Fruit fly (Drosophila melanogaster): ENCODE data around the gene Septin1.

Septin1 gene

dm6 chrX:21357810-21358671, at the start of gene Septin1 (continued):
- TF ChIP-seq CG5180 (GFP tag; optimal IDR thresholded peaks at IDR 0.05) = no peak
- peak; percentile 13 for TF ChIP-seq pita (GFP tag; optimal IDR thresholded peaks at IDR 0.05)
- no peak for TF ChIP-seq Dfd (GFP tag; optimal IDR thresholded peaks at IDR 0.05)
- no peak for TF ChIP-seq Fer2 (tag; optimal IDR thresholded peaks at IDR 0.05)
- no peak for TF ChIP-seq CG10543 (GFP tag; optimal IDR thresholded peaks at IDR 0.05)
- no peak for TF ChIP-seq hbn (GFP tag; IDR thresholded peaks at IDR 0.05; ENCODE audit: partially characterized antibody)
- no peak for TF ChIP-seq CG13424 (tag; optimal IDR thresholded peaks at IDR 0.05)
- no peak for TF ChIP-seq CG31441 (GFP tag; IDR thresholded peaks at IDR 0.05)
- TF ChIP-seq eyg (GFP tag; optimal IDR thresholded peaks at IDR 0.05) = no peak
- no peak for TF ChIP-seq CG17568 (GFP tag; optimal IDR thresholded peaks at IDR 0.05)
- peak; percentile 10 for TF ChIP-seq Nf-YC (tag; optimal IDR thresholded peaks at IDR 0.05)
- no peak for TF ChIP-seq CG16813 (GFP tag; IDR thresholded peaks at IDR 0.05; ENCODE audit: partially characterized antibody)
- no peak for TF ChIP-seq CG18476 (GFP tag; optimal IDR thresholded peaks at IDR 0.05)
- TF ChIP-seq bab2 (GFP tag; optimal IDR thresholded peaks at IDR 0.05) = no peak
- TF ChIP-seq fu2 (GFP tag; optimal IDR thresholded peaks at IDR 0.05) = no peak
- TF ChIP-seq fd3F (GFP tag; optimal IDR thresholded peaks at IDR 0.05) = no peak
- TF ChIP-seq wek (GFP tag; optimal IDR thresholded peaks at IDR 0.05) = no peak
- TF ChIP-seq Hr3 (GFP tag; optimal IDR thresholded peaks at IDR 0.05) = no peak
- no peak for TF ChIP-seq Sry-β (GFP tag; optimal IDR thresholded peaks at IDR 0.05)
- no peak for TF ChIP-seq Awh (GFP tag; IDR thresholded peaks at IDR 0.05)
- TF ChIP-seq CG10959 (GFP tag; IDR thresholded peaks at IDR 0.05) = no peak
- TF ChIP-seq Ssrp (tag; optimal IDR thresholded peaks at IDR 0.05) = no peak
- TF ChIP-seq E2f2 (GFP tag; IDR thresholded peaks at IDR 0.05) = peak; percentile 83
- no peak for TF ChIP-seq rib (GFP tag; IDR thresholded peaks at IDR 0.05)
- TF ChIP-seq CG14710 (tag; optimal IDR thresholded peaks at IDR 0.05) = peak; percentile 57
- TF ChIP-seq CG12071 (GFP tag; optimal IDR thresholded peaks at IDR 0.05) = no peak
- no peak for TF ChIP-seq Sry-δ (GFP tag; optimal IDR thresholded peaks at IDR 0.05)
- TF ChIP-seq fd102C (GFP tag; optimal IDR thresholded peaks at IDR 0.05) = no peak
- TF ChIP-seq CG9932 (GFP tag; IDR thresholded peaks at IDR 0.05) = no peak
- TF ChIP-seq HLH4C (GFP tag; IDR thresholded peaks at IDR 0.05; ENCODE audit: partially characterized antibody) = no peak
- peak; percentile 47 for TF ChIP-seq CG15601 (tag; optimal IDR thresholded peaks at IDR 0.05)
- TF ChIP-seq H2.0 (GFP tag; IDR thresholded peaks at IDR 0.05) = no peak
- TF ChIP-seq CG11696 (GFP tag; IDR thresholded peaks at IDR 0.05) = no peak
- TF ChIP-seq ara (GFP tag; IDR thresholded peaks at IDR 0.05) = no peak
- no peak for TF ChIP-seq CG14050 (GFP tag; IDR thresholded peaks at IDR 0.05)
- TF ChIP-seq YL-1 (GFP tag; optimal IDR thresholded peaks at IDR 0.05) = peak; percentile 16
- no peak for TF ChIP-seq CG3995 (GFP tag; optimal IDR thresholded peaks at IDR 0.05)
- 0 out of 2 replicates have a peak, but pooled peaks have one; percentile 35 for TF ChIP-seq crol (GFP tag; IDR thresholded peaks at IDR 0.05)
- TF ChIP-seq knrl (GFP tag; IDR thresholded peaks at IDR 0.05; ENCODE audit: partially characterized antibody) = peak; percentile 30; the same call in 1 of the 3 replicates
- no peak for TF ChIP-seq CG11456 (GFP tag; IDR thresholded peaks at IDR 0.05)
- no peak for TF ChIP-seq Hand (GFP tag; optimal IDR thresholded peaks at IDR 0.05)
- TF ChIP-seq Mes4 (GFP tag; optimal IDR thresholded peaks at IDR 0.05) = no peak
- TF ChIP-seq CG9797 (GFP tag; optimal IDR thresholded peaks at IDR 0.05) = peak; percentile 94
- TF ChIP-seq CG12299 (tag; optimal IDR thresholded peaks at IDR 0.05) = no peak
- TF ChIP-seq lab (GFP tag; optimal IDR thresholded peaks at IDR 0.05) = no peak
- TF ChIP-seq Asciz (GFP tag; optimal IDR thresholded peaks at IDR 0.05) = no peak
- peak in 1 of 2 experiments; percentile 4 for TF ChIP-seq bsh (GFP tag; optimal IDR thresholded peaks at IDR 0.05)
- TF ChIP-seq Rx (GFP tag; IDR thresholded peaks at IDR 0.05) = no peak
- no peak for TF ChIP-seq CG4730 (GFP tag; IDR thresholded peaks at IDR 0.05)

Data from whole organism, embryonic.